Fruit fly (Drosophila melanogaster) whole organism, adult: ENCODE results near the gene asun.

Source experiments
- CG11617 ChIP-seq: fragments of 200-800 bp; sonication (Bioruptor generic); optimal IDR thresholded peaks from 2 replicates; lab custom pipeline; 2017; ENCODE audit warnings: mild to moderate bottlenecking, missing biosample characterization, missing genetic modification reagents, missing genetic modification characterization
- CG12768 ChIP-seq: fragments of 200-800 bp; sonication (Bioruptor generic); optimal IDR thresholded peaks from 2 replicates; lab custom pipeline; 2017; ENCODE audit warnings: missing biosample characterization, missing genetic modification characterization, mild to moderate bottlenecking, moderate library complexity, missing genetic modification reagents
- CG14711 ChIP-seq: fragments of 200-800 bp; sonication (Bioruptor generic); optimal IDR thresholded peaks from 2 replicates; lab custom pipeline; 2018; ENCODE audit warnings: missing biosample characterization, mild to moderate bottlenecking, missing genetic modification characterization, moderate library complexity
- CG1620 ChIP-seq: fragments of 200-800 bp; sonication (Bioruptor generic); optimal IDR thresholded peaks from 2 replicates; lab custom pipeline; 2016; ENCODE audit warnings: missing biosample characterization, missing genetic modification characterization
- CG33017 ChIP-seq: fragments of 200-800 bp; sonication (Bioruptor generic); optimal IDR thresholded peaks from 2 replicates; lab custom pipeline; 2018; ENCODE audit warnings: missing biosample characterization, mild to moderate bottlenecking, missing genetic modification characterization, moderate library complexity
- CG5204 ChIP-seq: fragments of 200-800 bp; sonication (Bioruptor generic); optimal IDR thresholded peaks from 2 replicates; lab custom pipeline; 2016; ENCODE audit warnings: missing biosample characterization, missing genetic modification characterization
- CG7045 ChIP-seq: fragments of 200-800 bp; sonication (Bioruptor generic); optimal IDR thresholded peaks from 2 replicates; lab custom pipeline; 2017; ENCODE audit warnings: missing biosample characterization, mild to moderate bottlenecking, missing genetic modification characterization
- CG7101 ChIP-seq: fragments of 200-800 bp; sonication (Bioruptor generic); optimal IDR thresholded peaks from 2 replicates; lab custom pipeline; 2018; ENCODE audit warnings: missing biosample characterization, mild to moderate bottlenecking, missing genetic modification characterization, moderate library complexity
- Clk ChIP-seq: fragments of 200-800 bp; sonication (Bioruptor generic); optimal IDR thresholded peaks from 2 replicates; lab custom pipeline; 2017; ENCODE audit warnings: missing biosample characterization, missing genetic modification characterization
- Crg-1 ChIP-seq: fragments of 200-800 bp; sonication (Bioruptor generic); optimal IDR thresholded peaks from 2 replicates; lab custom pipeline; 2016; ENCODE audit warnings: missing biosample characterization, missing genetic modification characterization
- Hr96 ChIP-seq: fragments of 200-800 bp; sonication (Bioruptor generic); optimal IDR thresholded peaks from 2 replicates; lab custom pipeline; 2016; ENCODE audit warnings: missing biosample characterization, missing genetic modification characterization
- Mnt ChIP-seq: fragments of 200-800 bp; sonication (Bioruptor generic); optimal IDR thresholded peaks from 2 replicates; lab custom pipeline; 2016; ENCODE audit warnings: missing biosample characterization, mild to moderate bottlenecking, missing genetic modification characterization
- bab1 ChIP-seq: fragments of 200-800 bp; sonication (Bioruptor generic); optimal IDR thresholded peaks from 3 replicates; lab custom pipeline; 2019; ENCODE audit warnings: missing biosample characterization, mild to moderate bottlenecking, missing genetic modification characterization, moderate library complexity
- cic ChIP-seq: fragments of 200-800 bp; sonication (Bioruptor generic); optimal IDR thresholded peaks from 2 replicates; lab custom pipeline; 2017; ENCODE audit warnings: missing biosample characterization, mild to moderate bottlenecking, missing genetic modification characterization, moderate library complexity
- cnc ChIP-seq, 2 experiments: fragments of >200 bp; optimal IDR thresholded peaks; 2 replicates each; lab custom pipeline; 2017
- kay ChIP-seq: fragments of 200-800 bp; sonication (Bioruptor generic); peaks from one replicate; lab custom pipeline; 2016; ENCODE audit warnings: missing biosample characterization, missing genetic modification characterization, borderline replicate concordance
- ovo ChIP-seq: fragments of 200-800 bp; sonication (Bioruptor generic); optimal IDR thresholded peaks from 2 replicates; lab custom pipeline; 2016; ENCODE audit warnings: missing biosample characterization, missing genetic modification characterization
- pad ChIP-seq: fragments of 200-800 bp; sonication (Bioruptor generic); optimal IDR thresholded peaks from 3 replicates; lab custom pipeline; 2017; ENCODE audit warnings: missing biosample characterization, missing genetic modification characterization, mild to moderate bottlenecking, moderate library complexity, missing genetic modification reagents
- tj ChIP-seq: fragments of 200-800 bp; sonication (Bioruptor generic); optimal IDR thresholded peaks from 3 replicates; lab custom pipeline; 2017; ENCODE audit warnings: missing biosample characterization, mild to moderate bottlenecking, missing genetic modification characterization, moderate library complexity
- toe ChIP-seq: fragments of 200-800 bp; sonication (Bioruptor generic); optimal IDR thresholded peaks from 2 replicates; lab custom pipeline; 2016; ENCODE audit warnings: missing biosample characterization, missing genetic modification characterization

Gene asun

DNA sequence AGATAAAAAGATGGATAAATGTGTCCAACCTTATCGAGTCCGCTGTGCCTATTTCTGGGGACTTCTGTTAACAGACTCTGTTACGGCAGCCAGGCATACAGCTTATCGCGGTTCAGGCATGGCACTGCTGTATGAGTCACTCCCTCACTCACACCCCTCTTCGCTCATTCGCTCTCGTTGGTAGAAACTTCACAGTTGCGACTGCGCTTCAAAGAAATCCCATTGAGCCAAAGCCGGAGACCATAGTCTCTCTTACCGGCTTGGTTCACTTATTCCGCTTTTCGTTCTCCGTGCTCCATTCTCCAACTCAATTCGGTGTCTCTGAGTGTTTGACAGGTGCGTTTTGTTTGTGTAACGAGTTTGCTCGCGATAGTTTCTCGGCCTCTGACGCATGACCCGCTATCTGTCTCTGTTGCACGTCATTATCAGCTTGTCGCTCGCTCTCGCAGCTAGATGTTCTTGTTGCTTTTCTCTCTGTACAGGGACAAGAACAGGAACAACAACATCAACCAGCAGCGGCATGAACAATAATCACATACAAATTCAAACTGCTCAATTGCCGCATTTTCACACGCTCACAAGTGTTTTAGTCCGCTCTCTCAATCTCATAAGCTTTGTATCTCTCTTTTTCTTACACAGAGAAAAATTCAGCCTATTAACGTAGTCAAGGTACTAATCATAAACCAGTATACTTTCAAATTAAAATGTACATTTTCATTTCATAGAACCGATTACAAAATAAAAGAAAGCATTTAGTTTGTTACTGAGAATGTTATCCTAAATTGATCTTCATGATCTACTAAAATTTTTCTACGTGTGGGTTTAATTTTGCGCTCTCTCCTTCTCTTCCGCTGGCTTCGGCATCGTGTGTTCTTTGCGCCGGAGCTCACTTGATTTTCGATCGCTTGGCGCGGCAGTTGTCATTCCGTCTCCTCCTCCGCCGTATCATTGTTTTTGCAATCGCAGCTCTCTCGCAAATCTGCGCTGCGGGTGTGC lies 16.2 kb downstream of the asun start:
- TF ChIP-seq CG7045 = peak; percentile 99
- peak; percentile 98 for TF ChIP-seq CG14711 (tag; lab: Kevin White, UChicago)
- peak; percentile 100 for TF ChIP-seq bab1
- TF ChIP-seq CG11617 (GFP tag; lab: Kevin White, UChicago) = peak; percentile 100
- TF ChIP-seq Crg-1 (GFP tag; lab: Kevin White, UChicago) = peak; percentile 99
- TF ChIP-seq pad (GFP tag; lab: Kevin White, UChicago) = peak; percentile 93
- peak; percentile 99 for TF ChIP-seq CG12768 (GFP tag; lab: Kevin White, UChicago)
- TF ChIP-seq Clk (GFP tag; lab: Kevin White, UChicago) = peak; percentile 97
- TF ChIP-seq Hr96 (GFP tag; lab: Kevin White, UChicago) = peak; percentile 99
- peak; percentile 99 for TF ChIP-seq kay
- TF ChIP-seq cic (GFP tag; lab: Kevin White, UChicago) = peak; percentile 96
- peak; percentile 99 for TF ChIP-seq CG33017 (tag; lab: Kevin White, UChicago)
- peak; percentile 99 for TF ChIP-seq CG7101 (tag; lab: Kevin White, UChicago)
- peak; percentile 96 for TF ChIP-seq tj (GFP tag; lab: Kevin White, UChicago)
- TF ChIP-seq CG1620 (GFP tag; lab: Kevin White, UChicago) = peak; percentile 99
- peak; percentile 99 for TF ChIP-seq CG5204 (GFP tag; lab: Kevin White, UChicago)
- peak; percentile 91 for TF ChIP-seq Mnt
- peak; percentile 97 for TF ChIP-seq toe (GFP tag; lab: Kevin White, UChicago)
- peak; percentile 95 for TF ChIP-seq ovo (GFP tag; lab: Kevin White, UChicago)
- TF ChIP-seq cnc (optimal IDR thresholded peaks at IDR 0.05; lab: Kevin White, UChicago) = no peak

DNA sequence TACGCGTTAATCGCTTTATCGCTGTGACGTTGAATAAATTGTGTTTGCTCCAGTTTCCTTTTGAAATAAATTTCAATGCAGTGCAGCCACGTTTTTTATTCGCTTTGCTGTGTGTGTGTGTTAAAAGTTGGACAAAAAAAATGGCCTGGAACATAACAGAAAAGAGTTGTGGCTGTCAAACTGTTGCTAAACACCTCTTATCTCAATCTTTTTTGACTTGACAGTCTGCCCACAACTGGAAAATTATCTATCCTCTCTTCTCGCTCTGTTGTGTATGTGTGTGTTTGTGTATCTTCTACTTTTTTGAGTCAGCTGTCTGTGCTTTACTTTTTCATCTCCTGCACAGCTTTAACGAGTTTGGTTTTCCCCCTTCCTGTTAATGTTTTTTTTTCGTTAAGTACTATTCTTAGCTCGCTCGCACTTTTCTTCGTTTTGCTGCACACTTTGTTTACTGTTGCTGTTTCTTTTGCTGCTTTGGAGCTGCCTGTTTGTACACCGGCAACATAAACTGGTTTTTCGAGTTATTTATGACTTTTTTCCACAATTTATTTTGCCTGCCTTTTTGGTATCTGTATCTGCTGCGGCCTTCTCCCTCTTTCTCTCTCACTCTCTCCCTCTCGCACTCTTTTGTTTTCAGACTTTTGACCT lies 17.1 kb downstream of the asun start:
- TF ChIP-seq Mnt (no peak), CG33017 (tag; lab: Kevin White, UChicago) (no peak), CG14711 (tag; lab: Kevin White, UChicago) (no peak), CG5204 (GFP tag; lab: Kevin White, UChicago) (no peak), ovo (GFP tag; lab: Kevin White, UChicago) (no peak), Clk (GFP tag; lab: Kevin White, UChicago) (no peak), CG12768 (GFP tag; lab: Kevin White, UChicago) (no peak), kay (no peak)

DNA sequence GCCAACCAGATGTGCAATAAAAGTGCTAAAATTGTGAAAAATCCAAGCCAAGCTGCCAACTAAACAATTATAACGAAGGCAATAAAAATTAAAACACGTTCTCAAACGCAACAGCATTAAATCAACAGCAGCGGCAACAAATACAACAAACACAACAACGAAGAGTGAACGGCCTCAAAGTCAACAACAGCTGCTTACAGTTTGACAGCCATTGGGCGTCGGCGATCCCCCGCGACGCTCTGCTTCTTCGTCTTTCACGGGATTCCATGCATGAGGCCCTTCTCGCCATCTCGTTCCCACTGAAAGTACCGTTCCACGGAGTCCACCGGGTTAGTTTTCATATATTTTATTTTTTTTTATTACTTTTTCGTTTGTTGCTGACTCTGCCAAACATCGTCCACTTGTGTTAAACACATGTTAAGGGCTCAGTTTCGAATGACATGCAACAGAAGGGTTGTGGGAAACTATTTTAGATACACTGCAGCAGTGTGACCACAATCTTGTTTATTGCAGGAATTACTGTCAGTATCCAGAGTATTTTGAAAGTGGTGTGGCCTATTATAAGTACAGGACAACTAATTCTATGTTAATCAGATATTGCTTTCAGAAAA lies 18.1 kb downstream of the asun start:
- TF ChIP-seq kay (peak; percentile 3), Hr96 (GFP tag; lab: Kevin White, UChicago) (no peak), tj (GFP tag; lab: Kevin White, UChicago) (peak; percentile 67), CG11617 (GFP tag; lab: Kevin White, UChicago) (no peak), ovo (GFP tag; lab: Kevin White, UChicago) (peak; percentile 15), bab1 (no peak), Crg-1 (GFP tag; lab: Kevin White, UChicago) (no peak), CG12768 (GFP tag; lab: Kevin White, UChicago) (no peak), cnc (optimal IDR thresholded peaks at IDR 0.05; lab: Kevin White, UChicago) (no peak)

DNA sequence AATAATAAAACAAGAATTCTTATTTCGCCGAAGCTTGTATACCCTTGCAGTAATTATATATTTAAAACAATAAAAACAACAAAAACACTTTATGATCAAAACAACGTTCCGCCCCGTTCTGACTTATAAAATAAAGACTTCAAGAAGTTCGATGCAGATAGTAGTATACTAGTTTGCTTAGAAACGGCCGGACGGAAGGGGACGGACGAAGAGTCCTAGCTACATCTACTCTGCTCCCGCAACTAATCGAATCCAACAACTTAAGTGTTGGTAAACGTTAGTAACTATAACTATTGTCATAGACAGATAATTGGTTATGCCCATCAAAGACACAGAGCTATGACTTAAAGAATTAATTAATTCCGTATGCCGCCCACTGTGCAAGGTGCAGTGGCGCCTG lies 20.4 kb downstream of the asun start:
- TF ChIP-seq ovo (GFP tag; lab: Kevin White, UChicago) = no peak
- TF ChIP-seq CG5204 (GFP tag; lab: Kevin White, UChicago) = no peak
- no peak for TF ChIP-seq toe (GFP tag; lab: Kevin White, UChicago)

DNA sequence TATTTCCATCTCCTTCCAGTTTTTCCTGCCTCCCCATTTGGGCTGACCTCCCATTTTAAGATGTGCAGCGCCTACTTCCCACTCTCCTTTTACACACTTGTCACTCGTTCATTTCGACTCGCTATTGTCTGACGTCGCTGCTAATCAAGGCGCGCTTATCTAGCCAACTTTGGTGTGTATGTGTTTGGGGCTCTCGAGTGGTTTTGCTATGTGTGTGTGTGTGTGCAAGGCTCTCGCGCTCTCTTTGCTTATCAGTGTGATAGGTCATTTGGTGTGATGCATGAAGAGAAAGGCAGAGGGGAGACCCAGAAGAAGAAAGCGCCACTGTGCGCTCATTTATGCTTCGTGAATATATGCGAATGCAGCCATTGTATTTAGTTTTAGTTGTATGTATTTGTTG lies 20.8 kb downstream of the asun start:
- TF ChIP-seq CG1620 (GFP tag; lab: Kevin White, UChicago) (no peak), cic (GFP tag; lab: Kevin White, UChicago) (peak; percentile 56)

DNA sequence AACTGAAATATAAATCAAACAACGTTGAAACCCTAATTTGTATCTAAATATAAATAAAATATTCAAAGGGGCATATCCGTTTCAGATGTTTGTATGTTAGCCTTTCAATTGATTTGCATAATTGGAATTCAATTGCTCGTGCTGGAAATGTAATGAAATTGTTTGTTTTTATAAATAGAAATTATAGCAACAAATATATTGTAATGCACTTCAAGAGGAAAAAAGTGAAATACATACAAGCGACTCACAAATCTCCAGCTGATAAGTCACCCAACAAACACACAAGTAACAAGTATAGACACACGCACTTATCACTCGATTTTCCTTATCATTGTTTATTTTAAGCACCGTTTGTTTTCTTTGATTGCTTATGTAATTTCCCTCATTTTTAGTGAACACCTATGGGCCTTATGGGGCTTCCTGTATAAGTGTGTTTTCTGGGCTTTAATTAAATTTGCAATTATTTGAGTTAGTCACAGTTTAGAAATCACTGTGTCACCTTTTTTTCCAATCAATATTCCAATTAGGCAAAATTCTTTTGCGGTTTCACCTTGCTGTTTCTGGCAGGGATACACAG lies 21.6 kb downstream of the asun start:
- no peak for TF ChIP-seq ovo (GFP tag; lab: Kevin White, UChicago)
- peak; percentile 37 for TF ChIP-seq cic (GFP tag; lab: Kevin White, UChicago)
- peak; percentile 95 for TF ChIP-seq kay
